Worm (Caenorhabditis elegans) whole organism, late embryonic: ENCODE measurements around the gene Y22D7AL.6.

ENCODE experiments used
- C08G9.2 ChIP-seq: sonication (generic microtip); optimal IDR thresholded peaks from 2 replicates; lab custom pipeline; 2016; ENCODE audit warnings: mild to moderate bottlenecking, missing genetic modification characterization, moderate library complexity, missing compliant biosample characterization
- C38D4.7 ChIP-seq: fragments of 200-800 bp; sonication (Bioruptor generic); optimal IDR thresholded peaks from 2 replicates; lab custom pipeline; 2018; ENCODE audit warnings: mild to moderate bottlenecking, missing genetic modification characterization, moderate library complexity, missing compliant biosample characterization
- F13H6.1 ChIP-seq: sonication (generic microtip); optimal IDR thresholded peaks from 2 replicates; lab custom pipeline; 2016; ENCODE audit warnings: missing genetic modification characterization, missing compliant biosample characterization
- K02D7.2 ChIP-seq: sonication (generic microtip); optimal IDR thresholded peaks from 2 replicates; lab custom pipeline; 2017; ENCODE audit warnings: mild to moderate bottlenecking, missing genetic modification characterization, missing compliant biosample characterization
- K09A11.1 ChIP-seq: sonication (generic microtip); optimal IDR thresholded peaks from 2 replicates; lab custom pipeline; 2017; ENCODE audit warnings: antibody characterized with exemption, mild to moderate bottlenecking, missing genetic modification characterization, missing compliant biosample characterization; ENCODE audit not compliant: insufficient read depth
- T23F11.4 ChIP-seq: fragments of 200-800 bp; sonication (Bioruptor generic); optimal IDR thresholded peaks from 2 replicates; lab custom pipeline; 2018; ENCODE audit warnings: mild to moderate bottlenecking, missing genetic modification characterization, missing compliant biosample characterization
- Y22D7AL.16 ChIP-seq: sonication (generic microtip); optimal IDR thresholded peaks from 2 replicates; lab custom pipeline; 2016; ENCODE audit warnings: missing genetic modification characterization, missing compliant biosample characterization
- ahr-1 ChIP-seq: sonication (generic microtip); optimal IDR thresholded peaks from 2 replicates; lab custom pipeline; 2016; ENCODE audit warnings: missing genetic modification characterization, missing compliant biosample characterization
- ceh-18 ChIP-seq: sonication (generic microtip); optimal IDR thresholded peaks from 2 replicates; lab custom pipeline; 2016; ENCODE audit warnings: missing genetic modification characterization, missing compliant biosample characterization
- ceh-19 ChIP-seq: fragments of 200-800 bp; sonication (Bioruptor generic); optimal IDR thresholded peaks from 2 replicates; lab custom pipeline; 2018; ENCODE audit warnings: mild to moderate bottlenecking, missing genetic modification characterization, missing compliant biosample characterization
- ceh-2 ChIP-seq: sonication (generic microtip); optimal IDR thresholded peaks from 2 replicates; lab custom pipeline; 2016; ENCODE audit warnings: missing genotype, missing genetic modification characterization, missing compliant biosample characterization
- ceh-22 ChIP-seq: sonication (generic microtip); optimal IDR thresholded peaks from 2 replicates; lab custom pipeline; 2017; ENCODE audit warnings: missing biosample characterization, missing genetic modification characterization
- ceh-24 ChIP-seq: sonication (generic microtip); optimal IDR thresholded peaks from 2 replicates; lab custom pipeline; 2016; ENCODE audit warnings: mild to moderate bottlenecking, missing genetic modification characterization, missing compliant biosample characterization
- ceh-31 ChIP-seq: sonication (generic microtip); optimal IDR thresholded peaks from 2 replicates; lab custom pipeline; 2016; ENCODE audit warnings: missing genetic modification characterization, missing compliant biosample characterization
- ceh-34 ChIP-seq: sonication (generic microtip); optimal IDR thresholded peaks from 2 replicates; lab custom pipeline; 2016; ENCODE audit warnings: mild to moderate bottlenecking, missing genetic modification characterization, missing compliant biosample characterization
- ceh-45 ChIP-seq: fragments of 200-800 bp; sonication (Bioruptor generic); IDR thresholded peaks from 2 replicates; pipeline ENCODE4 v1.3.6; 2022; ENCODE audit warnings: missing genetic modification reagents, missing genetic modification characterization, missing compliant biosample characterization
- ceh-6 ChIP-seq: fragments of 200-800 bp; sonication (Bioruptor generic); optimal IDR thresholded peaks from 2 replicates; lab custom pipeline; 2018; ENCODE audit warnings: mild to moderate bottlenecking, missing genetic modification characterization, missing compliant biosample characterization
- ceh-9 ChIP-seq: sonication (generic microtip); optimal IDR thresholded peaks from 2 replicates; lab custom pipeline; 2016; ENCODE audit warnings: mild to moderate bottlenecking, missing genetic modification characterization, inconsistent platforms, missing compliant biosample characterization
- che-1 ChIP-seq: sonication (generic microtip); optimal IDR thresholded peaks from 2 replicates; lab custom pipeline; 2016; ENCODE audit warnings: mild to moderate bottlenecking, missing genetic modification characterization, missing compliant biosample characterization
- dve-1 ChIP-seq: sonication (generic microtip); optimal IDR thresholded peaks from 2 replicates; lab custom pipeline; 2017; ENCODE audit warnings: antibody characterized with exemption, mild to moderate bottlenecking, missing genetic modification characterization, missing compliant biosample characterization
- elt-2 ChIP-seq: sonication (generic microtip); optimal IDR thresholded peaks from 2 replicates; lab custom pipeline; 2016; ENCODE audit warnings: missing genetic modification reagents, missing genetic modification characterization, missing compliant biosample characterization
- ets-4 ChIP-seq: sonication (generic microtip); optimal IDR thresholded peaks from 2 replicates; lab custom pipeline; 2016; ENCODE audit warnings: missing genetic modification characterization, missing compliant biosample characterization
- fax-1 ChIP-seq: sonication (generic microtip); optimal IDR thresholded peaks from 2 replicates; lab custom pipeline; 2016; ENCODE audit warnings: missing genotype, missing genetic modification characterization, missing compliant biosample characterization
- fkh-10 ChIP-seq: fragments of 150-350 bp; optimal IDR thresholded peaks from 2 replicates; lab custom pipeline; 2014; ENCODE audit warnings: missing biosample characterization, missing genetic modification reagents, missing genetic modification characterization
- fkh-6 ChIP-seq: sonication (generic microtip); optimal IDR thresholded peaks from 2 replicates; lab custom pipeline; 2016; ENCODE audit warnings: missing genetic modification characterization, missing compliant biosample characterization
- gmeb-2 ChIP-seq: sonication (generic microtip); optimal IDR thresholded peaks from 2 replicates; lab custom pipeline; 2016; ENCODE audit warnings: missing genetic modification characterization, inconsistent platforms, missing compliant biosample characterization
- hlh-13 ChIP-seq: fragments of 200-800 bp; sonication (Bioruptor generic); optimal IDR thresholded peaks from 2 replicates; lab custom pipeline; 2018; ENCODE audit warnings: mild to moderate bottlenecking, missing genetic modification characterization, missing compliant biosample characterization
- hlh-15 ChIP-seq: sonication (generic microtip); optimal IDR thresholded peaks from 2 replicates; lab custom pipeline; 2016; ENCODE audit warnings: missing genetic modification characterization, missing compliant biosample characterization
- hlh-30 ChIP-seq: sonication (generic microtip); optimal IDR thresholded peaks from 2 replicates; lab custom pipeline; 2017; ENCODE audit warnings: antibody characterized with exemption, missing genetic modification characterization, missing compliant biosample characterization; ENCODE audit not compliant: insufficient read depth
- lim-6 ChIP-seq: sonication (generic microtip); optimal IDR thresholded peaks from 2 replicates; lab custom pipeline; 2016; ENCODE audit warnings: missing genetic modification characterization, missing compliant biosample characterization
- lin-11 ChIP-seq: fragments of 200-800 bp; sonication (Bioruptor generic); optimal IDR thresholded peaks from 2 replicates; lab custom pipeline; 2018; ENCODE audit warnings: mild to moderate bottlenecking, missing genetic modification characterization, missing compliant biosample characterization
- madf-2 ChIP-seq: sonication (generic microtip); optimal IDR thresholded peaks from 2 replicates; lab custom pipeline; 2017; ENCODE audit warnings: missing genetic modification characterization, missing compliant biosample characterization
- nhr-232 ChIP-seq: sonication (generic microtip); optimal IDR thresholded peaks from 2 replicates; lab custom pipeline; 2016; ENCODE audit warnings: missing genetic modification characterization, missing compliant biosample characterization
- odd-2 ChIP-seq: sonication (generic microtip); optimal IDR thresholded peaks from 2 replicates; lab custom pipeline; 2017; ENCODE audit warnings: antibody characterized with exemption, mild to moderate bottlenecking, missing genetic modification characterization, missing compliant biosample characterization
- pat-9 ChIP-seq: fragments of 200-800 bp; sonication (Bioruptor generic); optimal IDR thresholded peaks from 2 replicates; lab custom pipeline; 2018; ENCODE audit warnings: mild to moderate bottlenecking, missing genetic modification characterization, moderate library complexity, missing compliant biosample characterization
- pax-1 ChIP-seq: fragments of 150-350 bp; optimal IDR thresholded peaks from 2 replicates; lab custom pipeline; 2014; ENCODE audit warnings: missing biosample characterization, missing genetic modification characterization
- pha-2 ChIP-seq: sonication (generic microtip); optimal IDR thresholded peaks from 2 replicates; lab custom pipeline; 2017; ENCODE audit warnings: mild to moderate bottlenecking, missing genetic modification characterization, missing compliant biosample characterization
- pha-4 ChIP-seq: fragments of 150-350 bp; optimal IDR thresholded peaks from 2 replicates; lab custom pipeline; 2018; ENCODE audit warnings: missing biosample characterization, missing genetic modification reagents, missing genetic modification characterization
- pqm-1 ChIP-seq: sonication (generic microtip); optimal IDR thresholded peaks from 2 replicates; lab custom pipeline; 2016; ENCODE audit warnings: missing genetic modification characterization, missing compliant biosample characterization
- pros-1 ChIP-seq: fragments of 150-350 bp; optimal IDR thresholded peaks from 2 replicates; lab custom pipeline; 2014; ENCODE audit warnings: missing biosample characterization, missing genetic modification reagents, missing genetic modification characterization
- rnt-1 ChIP-seq: sonication (generic microtip); optimal IDR thresholded peaks from 2 replicates; lab custom pipeline; 2016; ENCODE audit warnings: missing genetic modification characterization, missing compliant biosample characterization
- sdc-2 ChIP-seq: sonication (generic microtip); optimal IDR thresholded peaks from 2 replicates; lab custom pipeline; 2016; ENCODE audit warnings: missing genotype, missing genetic modification characterization, missing compliant biosample characterization
- sox-4 ChIP-seq: sonication (generic microtip); optimal IDR thresholded peaks from 2 replicates; lab custom pipeline; 2017; ENCODE audit warnings: mild to moderate bottlenecking, missing genetic modification characterization, inconsistent platforms, missing compliant biosample characterization
- syd-9 ChIP-seq: sonication (generic microtip); optimal IDR thresholded peaks from 2 replicates; lab custom pipeline; 2016; ENCODE audit warnings: mild to moderate bottlenecking, missing genetic modification characterization, moderate library complexity, missing compliant biosample characterization
- tbx-2 ChIP-seq: sonication (generic microtip); optimal IDR thresholded peaks from 2 replicates; lab custom pipeline; 2016; ENCODE audit warnings: missing genetic modification characterization, missing compliant biosample characterization
- tbx-7 ChIP-seq: sonication (generic microtip); optimal IDR thresholded peaks from 2 replicates; lab custom pipeline; 2016; ENCODE audit warnings: missing genotype, missing genetic modification characterization, missing compliant biosample characterization
- ttx-3 ChIP-seq: sonication (generic microtip); optimal IDR thresholded peaks from 2 replicates; lab custom pipeline; 2016; ENCODE audit warnings: missing genetic modification reagents, missing genetic modification characterization, missing compliant biosample characterization
- unc-3 ChIP-seq, 2 experiments: fragments of 200-800 bp in 1 of 2; sonication (Bioruptor generic) in 1 of 2; sonication (generic microtip) in 1 of 2; conservative IDR thresholded peaks in 1 of 2; optimal IDR thresholded peaks in 1 of 2; 2 replicates each; pipeline versions ENCODE4 v1.3.6 to Lab custom; 2016 to 2022; ENCODE audit warnings: missing compliant biosample characterization in 2 of 2, missing genetic modification characterization in 2 of 2, missing genetic modification reagents in 1 of 2
- unc-55 ChIP-seq: sonication (generic microtip); optimal IDR thresholded peaks from 2 replicates; lab custom pipeline; 2017; ENCODE audit warnings: missing biosample characterization, missing genetic modification reagents, missing genetic modification characterization
- unc-86 ChIP-seq: sonication (generic microtip); optimal IDR thresholded peaks from 2 replicates; lab custom pipeline; 2016; ENCODE audit warnings: missing genetic modification characterization, missing compliant biosample characterization
- zip-5 ChIP-seq: sonication (generic microtip); optimal IDR thresholded peaks from 2 replicates; lab custom pipeline; 2016; ENCODE audit warnings: missing genetic modification characterization, missing compliant biosample characterization
- ztf-16 ChIP-seq: sonication (generic microtip); optimal IDR thresholded peaks from 2 replicates; lab custom pipeline; 2017; ENCODE audit warnings: missing genetic modification characterization, missing compliant biosample characterization

Gene Y22D7AL.6

ce11 chrIII:1604514-1604976, at the start of gene Y22D7AL.6:
Gene Y22D7AL.6, plus strand, starts transcription at chrIII:1604926.
- TF ChIP-seq Y22D7AL.16 (tag; lab: Kevin White, UChicago), result peak; percentile 32
- peak; percentile 59 for TF ChIP-seq lin-11
- TF ChIP-seq ahr-1 (tag; lab: Kevin White, UChicago), result peak; percentile 55
- peak; percentile 62 for TF ChIP-seq pat-9 (tag; lab: Kevin White, UChicago)
- TF ChIP-seq T23F11.4, result no peak
- TF ChIP-seq nhr-232 (tag; lab: Kevin White, UChicago), result peak; percentile 62
- peak; percentile 62 for TF ChIP-seq K09A11.1 (tag; lab: Kevin White, UChicago)
- peak; percentile 69 for TF ChIP-seq pha-2
- peak; percentile 47 for TF ChIP-seq ceh-31 (tag; lab: Kevin White, UChicago)
- TF ChIP-seq odd-2 (tag; lab: Kevin White, UChicago), result no peak
- peak; percentile 28 for TF ChIP-seq tbx-2
- TF ChIP-seq ceh-45 (GFP tag; lab: Robert Waterston, UW), result no peak
- peak; percentile 71 for TF ChIP-seq K02D7.2 (tag; lab: Kevin White, UChicago)
- peak; percentile 76 for TF ChIP-seq che-1 (tag; lab: Kevin White, UChicago)
- peak; percentile 40 for TF ChIP-seq syd-9 (tag; lab: Kevin White, UChicago)
- TF ChIP-seq F13H6.1 (tag; lab: Kevin White, UChicago), result peak; percentile 23
- peak; percentile 39 for TF ChIP-seq fkh-6
- TF ChIP-seq dve-1, result peak; percentile 19
- peak; percentile 42 for TF ChIP-seq madf-2 (tag; lab: Kevin White, UChicago)
- TF ChIP-seq pros-1 (tag; lab: Kevin White, UChicago), result peak; percentile 46
- no peak for TF ChIP-seq pqm-1 (tag; lab: Kevin White, UChicago)
- peak; percentile 39 for TF ChIP-seq ceh-2 (tag; lab: Kevin White, UChicago)
- TF ChIP-seq ztf-16 (tag; lab: Kevin White, UChicago), result peak; percentile 74
- TF ChIP-seq elt-2 (tag; lab: Kevin White, UChicago), result peak; percentile 63
- no peak for TF ChIP-seq lim-6 (tag; lab: Kevin White, UChicago)
- TF ChIP-seq ets-4, result peak; percentile 4
- no peak for TF ChIP-seq hlh-15 (tag; lab: Kevin White, UChicago)
- peak; percentile 64 for TF ChIP-seq fax-1 (tag; lab: Kevin White, UChicago)
- TF ChIP-seq ttx-3, result peak; percentile 46
- TF ChIP-seq sox-4, result peak; percentile 62
- peak; percentile 44 for TF ChIP-seq ceh-9 (tag; lab: Kevin White, UChicago)
- peak; percentile 77 for TF ChIP-seq C08G9.2 (tag; lab: Kevin White, UChicago)
- no peak for TF ChIP-seq hlh-30 (tag; lab: Kevin White, UChicago)
- TF ChIP-seq sdc-2 (tag; lab: Kevin White, UChicago), result peak; percentile 49
- no peak for TF ChIP-seq pax-1
- peak; percentile 48 for TF ChIP-seq ceh-19 (GFP tag; lab: Kevin White, UChicago)
- peak; percentile 59 for TF ChIP-seq unc-86
- TF ChIP-seq tbx-7 (tag; lab: Kevin White, UChicago), result peak; percentile 37
- TF ChIP-seq gmeb-2, result peak; percentile 83
- peak; percentile 74 for TF ChIP-seq C38D4.7
- peak; percentile 60 for TF ChIP-seq hlh-13 (GFP tag; lab: Kevin White, UChicago)
- no peak for TF ChIP-seq ceh-22 (tag; lab: Kevin White, UChicago)
- TF ChIP-seq fkh-10 (GFP tag; lab: Kevin White, UChicago), result no peak
- peak; percentile 25 for TF ChIP-seq rnt-1 (tag; lab: Kevin White, UChicago)
- peak; percentile 22 for TF ChIP-seq zip-5 (tag; lab: Kevin White, UChicago)
- no peak for TF ChIP-seq pha-4 (tag; lab: Kevin White, UChicago)
- peak; percentile 22 for TF ChIP-seq ceh-24
- TF ChIP-seq unc-3 (GFP tag; conservative IDR thresholded peaks at IDR 0.05; lab: Robert Waterston, UW), result peak; percentile 39; the same call in 1 of the 2 replicates
- peak; percentile 30 for TF ChIP-seq unc-3 (tag; optimal IDR thresholded peaks at IDR 0.05; lab: Kevin White, UChicago)
- peak; percentile 45 for TF ChIP-seq ceh-34 (tag; lab: Kevin White, UChicago)
- TF ChIP-seq ceh-18, result peak; percentile 59
- no peak for TF ChIP-seq unc-55 (GFP tag; lab: Kevin White, UChicago)
- TF ChIP-seq ceh-6, result peak; percentile 77
